Fruit fly (Drosophila melanogaster) whole organism, embryonic: ENCODE data around the gene CG11449.
A peak's percentile ranks its signal among the peaks of the same experiment; 100 is the strongest.

Source experiments
- Adf1 ChIP-seq: fragments of 200-800 bp; sonication (Bioruptor generic); IDR thresholded peaks from 2 replicates; pipeline ENCODE4 v1.3.6; 2022; ENCODE audit warnings: missing biosample characterization, missing genetic modification characterization
- Bgb ChIP-seq: fragments of 200-800 bp; sonication (Bioruptor generic); IDR thresholded peaks from 2 replicates; pipeline ENCODE4 v1.3.6; 2022; ENCODE audit warnings: missing biosample characterization, missing genetic modification characterization; ENCODE audit not compliant: partially characterized antibody
- CG10267 ChIP-seq: fragments of 200-800 bp; sonication (Bioruptor generic); optimal IDR thresholded peaks from 2 replicates; lab custom pipeline; 2018; ENCODE audit warnings: missing biosample characterization, mild to moderate bottlenecking, missing genetic modification characterization, moderate library complexity
- CG11093 ChIP-seq: fragments of 200-800 bp; sonication (Bioruptor generic); IDR thresholded peaks from 3 replicates; pipeline ENCODE4 v1.3.6; 2022; ENCODE audit warnings: missing biosample characterization, missing genetic modification characterization
- CG11504 ChIP-seq: fragments of 200-800 bp; sonication (Bioruptor generic); optimal IDR thresholded peaks from 3 replicates; lab custom pipeline; 2019; ENCODE audit warnings: missing biosample characterization, mild to moderate bottlenecking, missing genetic modification characterization, moderate library complexity
- CG12155 ChIP-seq: fragments of 200-800 bp; sonication (Bioruptor generic); optimal IDR thresholded peaks from 3 replicates; lab custom pipeline; 2016; ENCODE audit warnings: missing biosample characterization, missing genetic modification characterization
- CG1233 ChIP-seq: fragments of 200-800 bp; sonication (Bioruptor generic); optimal IDR thresholded peaks from 4 replicates; lab custom pipeline; 2018; ENCODE audit warnings: missing biosample characterization, mild to moderate bottlenecking, missing genetic modification characterization
- CG13287 ChIP-seq: fragments of 200-800 bp; sonication (Bioruptor generic); IDR thresholded peaks from 2 replicates; pipeline ENCODE4 v1.3.6; 2022; ENCODE audit warnings: missing biosample characterization, missing genetic modification characterization; ENCODE audit not compliant: partially characterized antibody
- CG14667 ChIP-seq: fragments of 200-800 bp; sonication (Bioruptor generic); IDR thresholded peaks from 2 replicates; pipeline ENCODE4 v1.3.6; 2022; ENCODE audit warnings: missing biosample characterization, missing genetic modification characterization
- CG15479 ChIP-seq: fragments of 200-800 bp; sonication (Bioruptor generic); optimal IDR thresholded peaks from 3 replicates; lab custom pipeline; 2019; ENCODE audit warnings: missing biosample characterization, mild to moderate bottlenecking, missing genetic modification characterization, moderate library complexity
- CG17359 ChIP-seq: fragments of 200-800 bp; sonication (Bioruptor generic); optimal IDR thresholded peaks from 3 replicates; lab custom pipeline; 2018; ENCODE audit warnings: missing biosample characterization, mild to moderate bottlenecking, missing genetic modification characterization, moderate library complexity
- CG2120 ChIP-seq: fragments of 200-800 bp; sonication (Bioruptor generic); optimal IDR thresholded peaks from 3 replicates; lab custom pipeline; 2016; ENCODE audit warnings: missing biosample characterization, missing genetic modification characterization
- CG3163 ChIP-seq: fragments of 200-800 bp; sonication (Bioruptor generic); optimal IDR thresholded peaks from 3 replicates; lab custom pipeline; 2016; ENCODE audit warnings: missing biosample characterization, missing genetic modification characterization
- CG33557 ChIP-seq: fragments of 200-800 bp; sonication (Bioruptor generic); optimal IDR thresholded peaks from 2 replicates; lab custom pipeline; 2019; ENCODE audit warnings: missing biosample characterization, mild to moderate bottlenecking, missing genetic modification characterization, moderate library complexity
- CG3726 ChIP-seq: fragments of 200-800 bp; sonication (Bioruptor generic); IDR thresholded peaks from 3 replicates; pipeline ENCODE4, ENCODE4 v1.3.6; 2022; ENCODE audit warnings: missing biosample characterization, missing genetic modification characterization
- CG6175 ChIP-seq: fragments of 200-800 bp; sonication (Bioruptor generic); IDR thresholded peaks from 3 replicates; pipeline ENCODE4 v1.3.6; 2022; ENCODE audit warnings: missing biosample characterization, missing genetic modification characterization
- CG6854 ChIP-seq: fragments of 200-800 bp; sonication (Bioruptor generic); optimal IDR thresholded peaks from 3 replicates; lab custom pipeline; 2017; ENCODE audit warnings: missing biosample characterization, mild to moderate bottlenecking, missing genetic modification characterization
- CG9817 ChIP-seq: fragments of 200-800 bp; sonication (Bioruptor generic); optimal IDR thresholded peaks from 2 replicates; lab custom pipeline; 2018; ENCODE audit warnings: missing biosample characterization, mild to moderate bottlenecking, missing genetic modification characterization, moderate library complexity
- CrebB ChIP-seq: fragments of 200-800 bp; sonication (Bioruptor generic); optimal IDR thresholded peaks from 3 replicates; lab custom pipeline; 2018; ENCODE audit warnings: missing biosample characterization, mild to moderate bottlenecking, missing genetic modification characterization
- D ChIP-seq, 2 experiments: fragments of 200-800 bp in 1 of 2; fragments of >200 bp in 1 of 2; sonication (Bioruptor generic) in 1 of 2; optimal IDR thresholded peaks; 2 replicates in 1 of 2; 3 replicates in 1 of 2; lab custom pipeline; 2017; ENCODE audit warnings: mild to moderate bottlenecking in 1 of 2, missing biosample characterization in 1 of 2, missing genetic modification characterization in 1 of 2, missing genetic modification reagents in 1 of 2
- Deaf1 ChIP-seq: fragments of 200-800 bp; optimal IDR thresholded peaks from 3 replicates; lab custom pipeline; 2019; ENCODE audit warnings: missing biosample characterization, mild to moderate bottlenecking, missing genetic modification characterization, moderate library complexity
- Dref ChIP-seq: fragments of 200-800 bp; sonication (Bioruptor generic); IDR thresholded peaks from 2 replicates; pipeline ENCODE4 v1.3.6; 2022; ENCODE audit warnings: missing biosample characterization, missing genetic modification characterization
- Fer2 ChIP-seq: fragments of 200-800 bp; sonication (Bioruptor generic); optimal IDR thresholded peaks from 2 replicates; lab custom pipeline; 2018; ENCODE audit warnings: missing biosample characterization, mild to moderate bottlenecking, missing genetic modification characterization, moderate library complexity
- NK7.1 ChIP-seq: fragments of 200-800 bp; sonication (Bioruptor generic); optimal IDR thresholded peaks from 3 replicates; lab custom pipeline; 2016; ENCODE audit warnings: missing biosample characterization, missing genetic modification characterization
- Nf-YC ChIP-seq: fragments of 200-800 bp; optimal IDR thresholded peaks from 3 replicates; lab custom pipeline; 2019; ENCODE audit warnings: missing biosample characterization, mild to moderate bottlenecking, missing genetic modification characterization, moderate library complexity
- Six4 ChIP-seq: fragments of 200-800 bp; sonication (Bioruptor generic); optimal IDR thresholded peaks from 2 replicates; lab custom pipeline; 2016; ENCODE audit warnings: missing biosample characterization, missing genetic modification characterization
- Sox102F ChIP-seq: fragments of 200-800 bp; sonication (Bioruptor generic); optimal IDR thresholded peaks from 2 replicates; lab custom pipeline; 2018; ENCODE audit warnings: missing biosample characterization, mild to moderate bottlenecking, missing genetic modification characterization, moderate library complexity
- Sry-β ChIP-seq: fragments of 200-800 bp; sonication (Bioruptor generic); optimal IDR thresholded peaks from 2 replicates; lab custom pipeline; 2018; ENCODE audit warnings: missing biosample characterization, mild to moderate bottlenecking, missing genetic modification characterization, moderate library complexity
- TFAM ChIP-seq: fragments of 200-800 bp; sonication (Bioruptor generic); optimal IDR thresholded peaks from 2 replicates; lab custom pipeline; 2017; ENCODE audit warnings: missing biosample characterization, missing genetic modification characterization, inconsistent platforms
- amos ChIP-seq: fragments of 200-800 bp; sonication (Bioruptor generic); IDR thresholded peaks from 2 replicates; pipeline ENCODE4 v1.3.6; 2022; ENCODE audit warnings: missing biosample characterization, missing genetic modification characterization; ENCODE audit not compliant: partially characterized antibody
- ara ChIP-seq: fragments of 200-800 bp; sonication (Bioruptor generic); IDR thresholded peaks from 2 replicates; pipeline ENCODE4 v1.3.6; 2022; ENCODE audit warnings: missing biosample characterization, missing genetic modification characterization
- cad ChIP-seq: fragments of >200 bp; optimal IDR thresholded peaks from 2 replicates; lab custom pipeline; 2017; ENCODE audit warnings: missing biosample characterization, missing genetic modification characterization
- cas ChIP-seq: fragments of 200-800 bp; sonication (Bioruptor generic); IDR thresholded peaks from 2 replicates; pipeline ENCODE4 v1.3.6; 2022; ENCODE audit warnings: missing biosample characterization, missing genetic modification characterization
- caup ChIP-seq: fragments of 200-800 bp; sonication (Bioruptor generic); optimal IDR thresholded peaks from 3 replicates; lab custom pipeline; 2017; ENCODE audit warnings: missing biosample characterization, mild to moderate bottlenecking, missing genetic modification characterization, moderate library complexity; ENCODE audit not compliant: severe bottlenecking
- dmrt11E ChIP-seq: fragments of 200-800 bp; sonication (Bioruptor generic); optimal IDR thresholded peaks from 3 replicates; lab custom pipeline; 2018; ENCODE audit warnings: missing biosample characterization, mild to moderate bottlenecking, missing genetic modification characterization, moderate library complexity
- ftz-f1 ChIP-seq: fragments of 200-800 bp; sonication (Bioruptor generic); optimal IDR thresholded peaks from 2 replicates; lab custom pipeline; 2016; ENCODE audit warnings: missing biosample characterization, missing genetic modification characterization
- fu2 ChIP-seq: fragments of 200-800 bp; sonication (Bioruptor generic); optimal IDR thresholded peaks from 2 replicates; lab custom pipeline; 2016; ENCODE audit warnings: missing biosample characterization, missing genetic modification characterization
- gem ChIP-seq: fragments of 200-800 bp; sonication (Bioruptor generic); optimal IDR thresholded peaks from 2 replicates; lab custom pipeline; 2019; ENCODE audit warnings: missing biosample characterization, mild to moderate bottlenecking, missing genetic modification characterization, moderate library complexity
- gro ChIP-seq: fragments of 200-800 bp; sonication (Bioruptor generic); optimal IDR thresholded peaks from 2 replicates; lab custom pipeline; 2016; ENCODE audit warnings: missing biosample characterization, missing genetic modification characterization
- kay ChIP-seq: fragments of 200-800 bp; sonication (Bioruptor generic); optimal IDR thresholded peaks from 2 replicates; lab custom pipeline; 2016; ENCODE audit warnings: missing biosample characterization, missing genetic modification characterization
- pho ChIP-seq: fragments of 200-800 bp; sonication (Bioruptor generic); optimal IDR thresholded peaks from 2 replicates; lab custom pipeline; 2016; ENCODE audit warnings: missing biosample characterization, missing genetic modification characterization
- rib ChIP-seq: fragments of 200-800 bp; sonication (Bioruptor generic); IDR thresholded peaks from 2 replicates; pipeline ENCODE4 v1.3.6; 2022; ENCODE audit warnings: missing biosample characterization, missing genetic modification characterization
- ro ChIP-seq: fragments of 200-800 bp; sonication (Bioruptor generic); IDR thresholded peaks from 2 replicates; pipeline ENCODE4 v1.3.6; 2022; ENCODE audit warnings: missing biosample characterization, missing genetic modification characterization
- sqz ChIP-seq: fragments of 200-800 bp; sonication (Bioruptor generic); optimal IDR thresholded peaks from 3 replicates; lab custom pipeline; 2018; ENCODE audit warnings: missing biosample characterization, mild to moderate bottlenecking, missing genetic modification characterization
- stc ChIP-seq: fragments of 200-800 bp; sonication (Bioruptor generic); IDR thresholded peaks from 2 replicates; pipeline ENCODE4 v1.3.6; 2022; ENCODE audit warnings: missing biosample characterization, missing genetic modification characterization
- sug ChIP-seq: fragments of 200-800 bp; optimal IDR thresholded peaks from 2 replicates; lab custom pipeline; 2019; ENCODE audit warnings: missing biosample characterization, mild to moderate bottlenecking, missing genetic modification characterization, moderate library complexity
- trem ChIP-seq: fragments of 200-800 bp; optimal IDR thresholded peaks from 3 replicates; lab custom pipeline; 2019; ENCODE audit warnings: missing biosample characterization, mild to moderate bottlenecking, missing genetic modification characterization, moderate library complexity

The CG11449 gene

dm6 chr3L:22407590-22408485 lies 46.3 kb upstream of the CG11449 start, which contains the start of gene Ten-m (continued):
- TF ChIP-seq CG1233 (peak; percentile 41), CG3163 (GFP tag; lab: Kevin White, UChicago) (peak; percentile 12), cas (GFP tag; lab: Robert Waterston, UW) (no peak), ara (GFP tag; lab: Robert Waterston, UW) (no peak), rib (peak; percentile 24; the same call in 1 of the 2 replicates), ftz-f1 (GFP tag; lab: Kevin White, UChicago) (peak; percentile 82), Nf-YC (tag; lab: Kevin White, UChicago) (peak; percentile 68), CG15479 (GFP tag; lab: Kevin White, UChicago) (peak; percentile 29), amos (GFP tag; lab: Robert Waterston, UW) (peak; percentile 33; the same call in 1 of the 2 replicates), CG10267 (tag; lab: Kevin White, UChicago) (peak; percentile 38), CG3726 (no peak), pho (GFP tag; lab: Kevin White, UChicago) (no peak), ro (no peak), CrebB (tag; lab: Kevin White, UChicago) (peak; percentile 25), Dref (no peak), Adf1 (GFP tag; lab: Robert Waterston, UW) (peak; percentile 45; the same call in 1 of the 2 replicates), D (optimal IDR thresholded peaks at IDR 0.05; lab: Kevin White, UChicago) (peak; percentile 81), D (GFP tag; optimal IDR thresholded peaks at IDR 0.05; lab: Kevin White, UChicago) (no peak), Fer2 (tag; lab: Kevin White, UChicago) (no peak), NK7.1 (GFP tag; lab: Kevin White, UChicago) (no peak), CG11093 (no peak), CG12155 (GFP tag; lab: Kevin White, UChicago) (peak; percentile 13), cad (GFP tag; lab: Kevin White, UChicago) (peak; percentile 69), CG2120 (peak; percentile 41), CG6854 (GFP tag; lab: Kevin White, UChicago) (peak; percentile 17), Sox102F (GFP tag; lab: Kevin White, UChicago) (no peak), gro (no peak), Deaf1 (tag; lab: Kevin White, UChicago) (peak; percentile 96), Six4 (GFP tag; lab: Kevin White, UChicago) (no peak), stc (peak; percentile 34; the same call in 1 of the 2 replicates), CG6175 (GFP tag; lab: Robert Waterston, UW) (peak; percentile 43; the same call in 1 of the 3 replicates), sug (tag; lab: Kevin White, UChicago) (peak; percentile 81), caup (GFP tag; lab: Kevin White, UChicago) (peak; percentile 41), CG14667 (GFP tag; lab: Robert Waterston, UW) (no peak), CG13287 (GFP tag; lab: Robert Waterston, UW) (peak; percentile 44; the same call in 1 of the 2 replicates), TFAM (GFP tag; lab: Kevin White, UChicago) (no peak), sqz (peak; percentile 33), kay (GFP tag; lab: Kevin White, UChicago) (no peak), Sry-β (GFP tag; lab: Kevin White, UChicago) (peak; percentile 100), dmrt11E (tag; lab: Kevin White, UChicago) (peak; percentile 52), CG11504 (tag; lab: Kevin White, UChicago) (peak; percentile 41), CG17359 (tag; lab: Kevin White, UChicago) (no peak), CG33557 (GFP tag; lab: Kevin White, UChicago) (peak; percentile 41), CG9817 (peak; percentile 42), trem (peak; percentile 40), fu2 (no peak), gem (tag; lab: Kevin White, UChicago) (peak; percentile 40), Bgb (GFP tag; lab: Robert Waterston, UW) (peak; percentile 49; the same call in 1 of the 2 replicates)
